Worm (Caenorhabditis elegans): Measurements from ENCODE around the gene mrck-1.
A peak's percentile ranks its signal among the peaks of the same experiment; 100 is the strongest.

mrck-1 gene

ce11 chrV:6213845-6214244 is 53.2 kb downstream of the mrck-1 start:
- TF ChIP-seq bed-3 (GFP tag; optimal IDR thresholded peaks at IDR 0.05) = no peak
- no peak for TF ChIP-seq drap-1 (GFP tag; optimal IDR thresholded peaks at IDR 0.05)
- no peak for TF ChIP-seq M03D4.4 (tag; optimal IDR thresholded peaks at IDR 0.05)
- TF ChIP-seq ztf-11 (tag; optimal IDR thresholded peaks at IDR 0.05) = no peak
- TF ChIP-seq nhr-12 (tag; optimal IDR thresholded peaks at IDR 0.05) = no peak
- peak; percentile 34 for TF ChIP-seq ces-1 (GFP tag; optimal IDR thresholded peaks at IDR 0.05)
- no peak for TF ChIP-seq elt-1 (tag; optimal IDR thresholded peaks at IDR 0.05; ENCODE audit: borderline replicate concordance, insufficient read depth)
- TF ChIP-seq lin-13 (tag; optimal IDR thresholded peaks at IDR 0.05) = no peak
- no peak for TF ChIP-seq mab-5 (tag; optimal IDR thresholded peaks at IDR 0.05)

ce11 chrV:6213216-6213735 is 53.8 kb downstream of the mrck-1 start:
- TF ChIP-seq blmp-1 (tag; optimal IDR thresholded peaks at IDR 0.05) = no peak
- no peak for TF ChIP-seq nhr-237 (tag; optimal IDR thresholded peaks at IDR 0.05)
- no peak for TF ChIP-seq cnd-1 (tag; optimal IDR thresholded peaks at IDR 0.05)
- TF ChIP-seq nhr-2 (tag; optimal IDR thresholded peaks at IDR 0.05) = no peak
- no peak for TF ChIP-seq elt-1 (tag; optimal IDR thresholded peaks at IDR 0.05; ENCODE audit: borderline replicate concordance, insufficient read depth)
- no peak for TF ChIP-seq ham-2 (GFP tag; optimal IDR thresholded peaks at IDR 0.05)
- no peak for TF ChIP-seq M03D4.4 (tag; optimal IDR thresholded peaks at IDR 0.05)
- TF ChIP-seq lin-13 (tag; optimal IDR thresholded peaks at IDR 0.05) = no peak
- no peak for TF ChIP-seq nhr-76 (tag; optimal IDR thresholded peaks at IDR 0.05)
- TF ChIP-seq unc-62 (GFP tag; optimal IDR thresholded peaks at IDR 0.05) = no peak
- TF ChIP-seq mls-2 (tag; optimal IDR thresholded peaks at IDR 0.05) = no peak
- TF ChIP-seq nhr-12 (tag; optimal IDR thresholded peaks at IDR 0.05) = no peak
- no peak for TF ChIP-seq ces-1 (GFP tag; optimal IDR thresholded peaks at IDR 0.05)
- TF ChIP-seq ceh-39 (tag; optimal IDR thresholded peaks at IDR 0.05) = no peak
- no peak for TF ChIP-seq unc-39 (tag; optimal IDR thresholded peaks at IDR 0.05)
- no peak for TF ChIP-seq tbx-8 (GFP tag; optimal IDR thresholded peaks at IDR 0.05)
- TF ChIP-seq flh-1 (GFP tag; optimal IDR thresholded peaks at IDR 0.05) = no peak
- TF ChIP-seq lsy-2 (tag; optimal IDR thresholded peaks at IDR 0.05) = no peak

ce11 chrV:6212566-6212965 is 54.5 kb downstream of the mrck-1 start:
- TF ChIP-seq ceh-39 (tag; optimal IDR thresholded peaks at IDR 0.05) = no peak

ce11 chrV:6211509-6211908 is 55.6 kb downstream of the mrck-1 start:
- TF ChIP-seq hlh-1 (tag; optimal IDR thresholded peaks at IDR 0.05) (no peak), ztf-11 (tag; optimal IDR thresholded peaks at IDR 0.05) (no peak), unc-62 (GFP tag; optimal IDR thresholded peaks at IDR 0.05) (no peak), mep-1 (tag; optimal IDR thresholded peaks at IDR 0.05) (no peak)

- no peak for TF ChIP-seq nhr-12 (tag; optimal IDR thresholded peaks at IDR 0.05)
- no peak for TF ChIP-seq bed-3 (GFP tag; optimal IDR thresholded peaks at IDR 0.05)
- TF ChIP-seq lsy-2 (tag; optimal IDR thresholded peaks at IDR 0.05) = no peak
- no peak for TF ChIP-seq ceh-43 (GFP tag; optimal IDR thresholded peaks at IDR 0.05)
- no peak for TF ChIP-seq M03D4.4 (tag; optimal IDR thresholded peaks at IDR 0.05)
- TF ChIP-seq ztf-11 (tag; optimal IDR thresholded peaks at IDR 0.05) = no peak
- TF ChIP-seq unc-62 (GFP tag; optimal IDR thresholded peaks at IDR 0.05) = no peak
- no peak for TF ChIP-seq ceh-39 (tag; optimal IDR thresholded peaks at IDR 0.05)
- no peak for TF ChIP-seq sptf-1 (tag; optimal IDR thresholded peaks at IDR 0.05)
- no peak for TF ChIP-seq nhr-76 (tag; optimal IDR thresholded peaks at IDR 0.05)
These were observed 57.0 kb downstream of the mrck-1 start for ce11 chrV:6209930-6210647.

- TF ChIP-seq mab-5 (tag; optimal IDR thresholded peaks at IDR 0.05) = no peak
- no peak for TF ChIP-seq ceh-43 (GFP tag; optimal IDR thresholded peaks at IDR 0.05)
- TF ChIP-seq tbx-8 (GFP tag; optimal IDR thresholded peaks at IDR 0.05) = no peak
- no peak for TF ChIP-seq zip-8 (tag; optimal IDR thresholded peaks at IDR 0.05)
- no peak for TF ChIP-seq unc-39 (tag; optimal IDR thresholded peaks at IDR 0.05)
- no peak for TF ChIP-seq blmp-1 (tag; optimal IDR thresholded peaks at IDR 0.05)
- no peak for TF ChIP-seq lin-13 (tag; optimal IDR thresholded peaks at IDR 0.05)
- TF ChIP-seq drap-1 (GFP tag; optimal IDR thresholded peaks at IDR 0.05) = no peak
- TF ChIP-seq ceh-83 (GFP tag; optimal IDR thresholded peaks at IDR 0.05) = no peak
These were observed 58.5 kb downstream of the mrck-1 start, which contains the start of gene rme-1 for ce11 chrV:6208585-6208984. Gene rme-1, plus strand, starts transcription at chrV:6208885.
